Worm (Caenorhabditis elegans) whole organism, L4 larva: ENCODE results near the gene Y39A3B.7.

ENCODE experiments used
- F26F4.8 ChIP-seq: fragments of 200-800 bp; sonication (Bioruptor generic); conservative IDR thresholded peaks from 2 replicates; pipeline ENCODE4 v1.3.6; 2022; ENCODE audit warnings: missing genetic modification characterization, missing compliant biosample characterization
- F44E2.7 ChIP-seq: fragments of 200-800 bp; sonication (Bioruptor generic); IDR thresholded peaks from 2 replicates; pipeline ENCODE4 v2.1.2; 2022; ENCODE audit warnings: missing genetic modification characterization, missing compliant biosample characterization
- T20F7.1 ChIP-seq: fragments of 200-800 bp; sonication (Bioruptor generic); optimal IDR thresholded peaks from 2 replicates; lab custom pipeline; 2018; ENCODE audit warnings: mild to moderate bottlenecking, missing genetic modification characterization, missing compliant biosample characterization
- Y75B8A.6 ChIP-seq: fragments of 200-800 bp; sonication (Bioruptor generic); IDR thresholded peaks from 2 replicates; pipeline ENCODE4 v1.3.6; 2022; ENCODE audit warnings: missing genetic modification reagents, missing genetic modification characterization, missing compliant biosample characterization
- aly-2 ChIP-seq: sonication (generic microtip); optimal IDR thresholded peaks from 2 replicates; lab custom pipeline; 2018; ENCODE audit warnings: missing biosample characterization, missing genetic modification characterization
- ceh-20 ChIP-seq: fragments of 200-800 bp; sonication (Bioruptor generic); IDR thresholded peaks from 2 replicates; pipeline ENCODE4 v1.3.6; 2022; ENCODE audit warnings: missing genetic modification reagents, missing genetic modification characterization, missing compliant biosample characterization
- ceh-28 ChIP-seq: fragments of 150-350 bp; optimal IDR thresholded peaks from 2 replicates; lab custom pipeline; 2014; ENCODE audit warnings: missing biosample characterization, missing genetic modification reagents, missing genetic modification characterization
- ces-1 ChIP-seq: fragments of 150-350 bp; sonication (generic microtip); optimal IDR thresholded peaks from 4 replicates; lab custom pipeline; 2014; ENCODE audit warnings: missing biosample characterization, missing genetic modification reagents, missing genetic modification characterization
- ctbp-1 ChIP-seq: fragments of 200-800 bp; sonication (Bioruptor generic); IDR thresholded peaks from 2 replicates; pipeline ENCODE4 v1.3.6; 2022; ENCODE audit warnings: missing genetic modification reagents, missing genetic modification characterization, missing compliant biosample characterization
- daf-12 ChIP-seq: fragments of 150-350 bp; optimal IDR thresholded peaks from 2 replicates; lab custom pipeline; 2014; ENCODE audit warnings: missing biosample characterization, missing genetic modification reagents, missing genetic modification characterization
- daf-16 ChIP-seq, 3 experiments: sonication (generic microtip); optimal IDR thresholded peaks; 2 replicates each; lab custom pipeline; 2016 to 2017; ENCODE audit warnings: missing genetic modification characterization in 3 of 3, missing genetic modification reagents in 3 of 3, mild to moderate bottlenecking in 2 of 3, missing compliant biosample characterization in 2 of 3, missing biosample characterization in 1 of 3, moderate library complexity in 1 of 3
- daf-19 ChIP-seq: fragments of 200-800 bp; sonication (Bioruptor generic); conservative IDR thresholded peaks from 2 replicates; pipeline ENCODE4 v1.3.6; 2022; ENCODE audit warnings: missing genetic modification characterization, missing compliant biosample characterization
- daf-8 ChIP-seq: fragments of 200-800 bp; sonication (Bioruptor generic); IDR thresholded peaks from 2 replicates; pipeline ENCODE4 v1.3.6; 2022; ENCODE audit warnings: missing genetic modification characterization, missing compliant biosample characterization
- dmd-8 ChIP-seq: fragments of 200-800 bp; sonication (Bioruptor generic); IDR thresholded peaks from 2 replicates; pipeline ENCODE4 v1.3.6; 2022; ENCODE audit warnings: missing genetic modification characterization, missing compliant biosample characterization
- dpl-1 ChIP-seq: fragments of 150-350 bp; optimal IDR thresholded peaks from 2 replicates; lab custom pipeline; 2014; ENCODE audit warnings: missing biosample characterization, missing genetic modification reagents, missing genetic modification characterization
- egl-27 ChIP-seq: sonication (generic microtip); optimal IDR thresholded peaks from 3 replicates; lab custom pipeline; 2017; ENCODE audit warnings: missing biosample characterization, missing genetic modification reagents, missing genetic modification characterization
- hlh-30 ChIP-seq: sonication (generic microtip); optimal IDR thresholded peaks from 2 replicates; lab custom pipeline; 2017; ENCODE audit warnings: antibody characterized with exemption, mild to moderate bottlenecking, missing genetic modification characterization, missing compliant biosample characterization; ENCODE audit not compliant: insufficient read depth
- lin-38 ChIP-seq: fragments of 200-800 bp; sonication (Bioruptor generic); IDR thresholded peaks from 2 replicates; pipeline ENCODE4 v1.3.6; 2022; ENCODE audit warnings: missing genetic modification reagents, missing genetic modification characterization, missing compliant biosample characterization
- mes-2 ChIP-seq: sonication (generic microtip); optimal IDR thresholded peaks from 2 replicates; lab custom pipeline; 2016; ENCODE audit warnings: missing genotype, mild to moderate bottlenecking, missing genetic modification characterization, missing compliant biosample characterization; ENCODE audit not compliant: poor library complexity, severe bottlenecking
- nhr-237 ChIP-seq: sonication (generic microtip); optimal IDR thresholded peaks from 2 replicates; lab custom pipeline; 2017; ENCODE audit warnings: missing biosample characterization, missing genetic modification characterization
- nhr-41 ChIP-seq: fragments of 200-800 bp; sonication (Bioruptor generic); IDR thresholded peaks from 2 replicates; pipeline ENCODE4 v1.3.6; 2022; ENCODE audit warnings: missing genetic modification reagents, missing genetic modification characterization, missing compliant biosample characterization
- nhr-42 ChIP-seq: fragments of 200-800 bp; sonication (Bioruptor generic); IDR thresholded peaks from 2 replicates; pipeline ENCODE4 v1.3.6; 2022; ENCODE audit warnings: missing genetic modification characterization, missing compliant biosample characterization
- rbr-2 ChIP-seq: sonication (generic microtip); optimal IDR thresholded peaks from 2 replicates; lab custom pipeline; 2016; ENCODE audit warnings: missing genotype, missing genetic modification characterization, missing compliant biosample characterization
- sdz-12 ChIP-seq: fragments of 200-800 bp; sonication (Bioruptor generic); optimal IDR thresholded peaks from 2 replicates; lab custom pipeline; 2018; ENCODE audit warnings: mild to moderate bottlenecking, missing genetic modification characterization, missing compliant biosample characterization
- set-16 ChIP-seq: fragments of 200-800 bp; sonication (Bioruptor generic); IDR thresholded peaks from 2 replicates; pipeline ENCODE4 v1.3.6; 2022; ENCODE audit warnings: missing genetic modification reagents, missing genetic modification characterization, missing compliant biosample characterization
- skn-1 ChIP-seq: fragments of 150-350 bp; optimal IDR thresholded peaks from 2 replicates; lab custom pipeline; 2014; ENCODE audit warnings: missing biosample characterization, missing genetic modification characterization
- snpc-4 ChIP-seq: fragments of 150-350 bp; optimal IDR thresholded peaks from 2 replicates; lab custom pipeline; 2014; ENCODE audit warnings: missing biosample characterization, missing genetic modification characterization
- spr-3 ChIP-seq: fragments of 200-800 bp; sonication (Bioruptor generic); optimal IDR thresholded peaks from 2 replicates; lab custom pipeline; 2018; ENCODE audit warnings: mild to moderate bottlenecking, missing genetic modification characterization, missing compliant biosample characterization
- tag-97 ChIP-seq: fragments of 200-800 bp; sonication (Bioruptor generic); IDR thresholded peaks from 2 replicates; pipeline ENCODE4 v1.3.6; 2022; ENCODE audit warnings: missing genetic modification characterization, missing compliant biosample characterization
- unc-62 ChIP-seq, 3 experiments: fragments of 150-350 bp in 1 of 3; sonication (generic microtip); optimal IDR thresholded peaks in 2 of 3; peaks in 1 of 3; 1 replicate in 1 of 3; 2 replicates in 2 of 3; lab custom pipeline; 2014 to 2017; ENCODE audit warnings: missing biosample characterization in 3 of 3, missing genetic modification characterization in 3 of 3, missing genetic modification reagents in 3 of 3, missing genotype in 1 of 3
- zfp-2 ChIP-seq: sonication (generic microtip); optimal IDR thresholded peaks from 2 replicates; lab custom pipeline; 2016; ENCODE audit warnings: mild to moderate bottlenecking, missing genetic modification characterization, missing compliant biosample characterization
- zip-11 ChIP-seq: fragments of 200-800 bp; sonication (Bioruptor generic); IDR thresholded peaks from 2 replicates; pipeline ENCODE4 v1.3.6; 2022; ENCODE audit warnings: missing genetic modification characterization, missing compliant biosample characterization
- zip-2 ChIP-seq: fragments of 150-350 bp; optimal IDR thresholded peaks from 2 replicates; lab custom pipeline; 2014; ENCODE audit warnings: missing biosample characterization, missing genetic modification characterization

The Y39A3B.7 gene

ce11 chrIII:2001210-2001609 is 16.4 kb upstream of the Y39A3B.7 start:
- TF ChIP-seq ceh-28: peak; percentile 72
- TF ChIP-seq zfp-2 (tag; lab: Kevin White, UChicago): no peak
- TF ChIP-seq unc-62 (GFP tag; optimal IDR thresholded peaks at IDR 0.05 in 1 of 2; lab: Kevin White, UChicago): peak in 1 of 2 experiments; percentile 30
- no peak for TF ChIP-seq unc-62 (tag; optimal IDR thresholded peaks at IDR 0.05; lab: Kevin White, UChicago)

DNA sequence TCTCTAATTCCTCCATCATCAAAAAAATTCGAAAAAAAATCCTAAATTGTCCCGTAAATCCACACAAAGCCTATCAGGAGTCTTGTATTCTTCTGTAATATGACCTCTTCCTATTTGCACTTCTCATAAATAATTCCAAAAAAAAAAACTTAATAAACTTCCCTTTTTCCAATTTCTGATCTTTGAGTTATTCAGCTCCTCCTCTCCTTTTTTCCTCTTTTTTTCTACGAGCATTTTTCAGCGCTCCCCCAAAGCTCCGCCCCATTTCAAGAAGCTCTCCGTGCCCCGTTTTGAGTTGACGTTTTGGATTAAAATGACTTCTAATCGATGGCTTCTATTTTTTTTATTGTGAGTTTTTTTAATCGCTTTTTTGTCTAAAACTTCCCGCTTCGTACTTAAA is 12.8 kb upstream of the Y39A3B.7 start, which contains the start of gene lgc-42:
lgc-42 (plus strand) TSS at position 301 of the 400 bp plus-strand sequence.
- no peak for TF ChIP-seq F44E2.7 (GFP tag; lab: Robert Waterston, UW)
- TF ChIP-seq ceh-20 (GFP tag; lab: Robert Waterston, UW): no peak
- no peak for TF ChIP-seq nhr-237 (tag; lab: Kevin White, UChicago)
- no peak for TF ChIP-seq snpc-4 (tag; lab: Kevin White, UChicago)
- TF ChIP-seq daf-12: no peak
- no peak for TF ChIP-seq mes-2 (tag; lab: Kevin White, UChicago)
- no peak for TF ChIP-seq ctbp-1 (GFP tag; lab: Robert Waterston, UW)
- no peak for TF ChIP-seq tag-97
- TF ChIP-seq T20F7.1: no peak
- no peak for TF ChIP-seq daf-19 (GFP tag; lab: Robert Waterston, UW)
- TF ChIP-seq aly-2 (tag; lab: Kevin White, UChicago): no peak
- TF ChIP-seq zip-11 (GFP tag; lab: Robert Waterston, UW): no peak
- TF ChIP-seq Y75B8A.6 (GFP tag; lab: Robert Waterston, UW): no peak
- TF ChIP-seq unc-62 (GFP tag; optimal IDR thresholded peaks at IDR 0.05 in 1 of 2; lab: Kevin White, UChicago): no peak
- no peak for TF ChIP-seq unc-62 (tag; optimal IDR thresholded peaks at IDR 0.05; lab: Kevin White, UChicago)
- TF ChIP-seq dpl-1: no peak
- TF ChIP-seq sdz-12 (GFP tag; lab: Kevin White, UChicago): no peak
- no peak for TF ChIP-seq nhr-42 (GFP tag; lab: Robert Waterston, UW)

DNA sequence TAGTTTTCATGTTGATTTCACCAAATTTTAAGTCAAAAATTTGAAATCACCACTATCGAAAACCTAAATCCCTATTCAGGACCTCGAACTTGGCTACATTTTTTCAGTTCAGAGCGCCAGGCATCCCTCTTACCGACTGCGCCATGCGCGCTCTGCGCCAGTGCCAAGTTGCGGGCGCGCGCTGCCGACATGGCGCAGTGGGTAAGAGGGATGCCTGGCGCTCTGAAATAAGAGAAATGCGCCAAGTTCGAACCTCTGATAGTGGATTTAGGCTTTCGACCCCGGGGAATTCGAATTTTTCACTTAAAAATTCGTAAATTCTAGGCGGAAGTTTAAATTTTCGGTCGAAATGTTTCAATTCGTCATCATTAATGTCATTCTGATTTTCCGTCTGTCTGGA is 5.2 kb upstream of the Y39A3B.7 start:
- TF ChIP-seq nhr-41 (GFP tag; lab: Robert Waterston, UW): no peak
- no peak for TF ChIP-seq spr-3 (GFP tag; lab: Kevin White, UChicago)
- peak; percentile 60 for TF ChIP-seq set-16 (GFP tag; lab: Robert Waterston, UW)
- TF ChIP-seq zip-11 (GFP tag; lab: Robert Waterston, UW): no peak

ce11 chrIII:1987693-1988092 is 2.9 kb upstream of the Y39A3B.7 start, which contains the start of gene Y39A3B.8:
Gene Y39A3B.8 (plus strand): TSS chrIII:1987993.
- TF ChIP-seq zip-11 (GFP tag; lab: Robert Waterston, UW) (no peak), skn-1 (tag; lab: Kevin White, UChicago) (no peak), unc-62 (GFP tag; optimal IDR thresholded peaks at IDR 0.05 in 1 of 2; lab: Kevin White, UChicago) (peak in 1 of 2 experiments; percentile 34), unc-62 (tag; optimal IDR thresholded peaks at IDR 0.05; lab: Kevin White, UChicago) (no peak)

ce11 chrIII:1982597-1983244 is 2.0 kb downstream of the Y39A3B.7 start, which contains the start of gene srd-66:
Gene srd-66 (minus strand): TSS chrIII:1982647.
- TF ChIP-seq F26F4.8 (GFP tag; lab: Robert Waterston, UW) (no peak), hlh-30 (tag; lab: Kevin White, UChicago) (no peak), daf-8 (no peak), zip-2 (tag; lab: Kevin White, UChicago) (no peak), dmd-8 (GFP tag; lab: Robert Waterston, UW) (no peak), daf-16 (GFP tag; optimal IDR thresholded peaks at IDR 0.05; lab: Kevin White, UChicago) (no peak), daf-16 (tag; optimal IDR thresholded peaks at IDR 0.05; lab: Kevin White, UChicago) (no peak), lin-38 (no peak), ces-1 (no peak), egl-27 (tag; lab: Kevin White, UChicago) (no peak), ctbp-1 (GFP tag; lab: Robert Waterston, UW) (no peak), rbr-2 (no peak)
- TF ChIP-seq, all 104 proteins: peak for 0
